Fruit fly (Drosophila melanogaster) whole organism, embryonic: Measurements from ENCODE around the gene TBC1D16.

ENCODE experiments used
- Bdp1 ChIP-seq: fragments of 200-800 bp; sonication (Bioruptor generic); optimal IDR thresholded peaks from 3 replicates; lab custom pipeline; 2016; ENCODE audit warnings: missing biosample characterization, missing genetic modification characterization
- C15 ChIP-seq: fragments of 200-800 bp; sonication (Bioruptor generic); IDR thresholded peaks from 3 replicates; pipeline ENCODE4 v1.3.6; 2022; ENCODE audit warnings: missing biosample characterization, missing genetic modification characterization
- CG11093 ChIP-seq: fragments of 200-800 bp; sonication (Bioruptor generic); IDR thresholded peaks from 3 replicates; pipeline ENCODE4 v1.3.6; 2022; ENCODE audit warnings: missing biosample characterization, missing genetic modification characterization
- CG1233 ChIP-seq: fragments of 200-800 bp; sonication (Bioruptor generic); optimal IDR thresholded peaks from 4 replicates; lab custom pipeline; 2018; ENCODE audit warnings: missing biosample characterization, mild to moderate bottlenecking, missing genetic modification characterization
- CG13894 ChIP-seq: fragments of 200-800 bp; sonication (Bioruptor generic); optimal IDR thresholded peaks from 3 replicates; lab custom pipeline; 2018; ENCODE audit warnings: missing biosample characterization, mild to moderate bottlenecking, missing genetic modification characterization, moderate library complexity
- CG1603 ChIP-seq: fragments of 200-800 bp; sonication (Bioruptor generic); optimal IDR thresholded peaks from 2 replicates; lab custom pipeline; 2019; ENCODE audit warnings: missing biosample characterization, mild to moderate bottlenecking, missing genetic modification characterization, moderate library complexity
- CG17361 ChIP-seq: fragments of 200-800 bp; sonication (Bioruptor generic); IDR thresholded peaks from 3 replicates; pipeline ENCODE4 v1.3.6; 2022; ENCODE audit warnings: missing biosample characterization, missing genetic modification characterization
- CG17802 ChIP-seq: fragments of 200-800 bp; sonication (Bioruptor generic); optimal IDR thresholded peaks from 2 replicates; lab custom pipeline; 2018; ENCODE audit warnings: missing biosample characterization, mild to moderate bottlenecking, missing genetic modification characterization, moderate library complexity
- CG18619 ChIP-seq: fragments of 200-800 bp; sonication (Bioruptor generic); optimal IDR thresholded peaks from 3 replicates; lab custom pipeline; 2017; ENCODE audit warnings: missing biosample characterization, mild to moderate bottlenecking, missing genetic modification characterization
- CG30403 ChIP-seq: fragments of 200-800 bp; sonication (Bioruptor generic); optimal IDR thresholded peaks from 3 replicates; lab custom pipeline; 2016; ENCODE audit warnings: missing biosample characterization, missing genetic modification characterization
- CG3407 ChIP-seq: fragments of 200-800 bp; sonication (Bioruptor generic); optimal IDR thresholded peaks from 2 replicates; lab custom pipeline; 2018; ENCODE audit warnings: missing biosample characterization, mild to moderate bottlenecking, missing genetic modification characterization
- CG34224 ChIP-seq: fragments of 200-800 bp; sonication (Bioruptor generic); IDR thresholded peaks from 3 replicates; pipeline ENCODE4 v1.3.6; 2022; ENCODE audit warnings: missing biosample characterization, missing genetic modification characterization; ENCODE audit not compliant: partially characterized antibody
- CG3838 ChIP-seq: fragments of 200-800 bp; sonication (Bioruptor generic); optimal IDR thresholded peaks from 3 replicates; lab custom pipeline; 2016; ENCODE audit warnings: missing biosample characterization, missing genetic modification characterization
- CG3995 ChIP-seq: fragments of 200-800 bp; sonication (Bioruptor generic); optimal IDR thresholded peaks from 3 replicates; lab custom pipeline; 2016; ENCODE audit warnings: missing biosample characterization, missing genetic modification characterization
- CG42726 ChIP-seq: fragments of 200-800 bp; sonication (Bioruptor generic); IDR thresholded peaks from 2 replicates; pipeline ENCODE4 v1.3.6; 2022; ENCODE audit warnings: missing biosample characterization, missing genetic modification characterization; ENCODE audit not compliant: partially characterized antibody
- CG4617 ChIP-seq: fragments of 200-800 bp; sonication (Bioruptor generic); optimal IDR thresholded peaks from 3 replicates; lab custom pipeline; 2016; ENCODE audit warnings: missing biosample characterization, missing genetic modification characterization, borderline replicate concordance
- CG8281 ChIP-seq: fragments of 200-800 bp; sonication (Bioruptor generic); optimal IDR thresholded peaks from 2 replicates; lab custom pipeline; 2018; ENCODE audit warnings: missing biosample characterization, mild to moderate bottlenecking, missing genetic modification characterization, moderate library complexity
- CG8944 ChIP-seq: fragments of 200-800 bp; sonication (Bioruptor generic); optimal IDR thresholded peaks from 3 replicates; lab custom pipeline; 2016; ENCODE audit warnings: missing biosample characterization, missing genetic modification characterization
- CG9215 ChIP-seq: fragments of 200-800 bp; sonication (Bioruptor generic); IDR thresholded peaks from 2 replicates; pipeline ENCODE4 v1.3.6; 2022; ENCODE audit warnings: missing biosample characterization, missing genetic modification characterization
- CG9797 ChIP-seq: fragments of 200-800 bp; sonication (Bioruptor generic); optimal IDR thresholded peaks from 3 replicates; lab custom pipeline; 2018; ENCODE audit warnings: missing biosample characterization, mild to moderate bottlenecking, missing genetic modification characterization
- CHES-1-like ChIP-seq: fragments of 200-800 bp; sonication (Bioruptor generic); optimal IDR thresholded peaks from 2 replicates; lab custom pipeline; 2016; ENCODE audit warnings: missing biosample characterization, missing genetic modification characterization
- D19A ChIP-seq: fragments of 200-800 bp; optimal IDR thresholded peaks from 3 replicates; lab custom pipeline; 2019; ENCODE audit warnings: missing biosample characterization, mild to moderate bottlenecking, missing genetic modification characterization, moderate library complexity
- Gug ChIP-seq: fragments of 200-800 bp; sonication (Bioruptor generic); IDR thresholded peaks from 4 replicates; pipeline ENCODE4 v1.3.6; 2022; ENCODE audit warnings: missing biosample characterization, missing genetic modification characterization
- HLH4C ChIP-seq: fragments of 200-800 bp; sonication (Bioruptor generic); IDR thresholded peaks from 3 replicates; pipeline ENCODE4 v1.3.6; 2022; ENCODE audit warnings: missing biosample characterization, missing genetic modification characterization; ENCODE audit not compliant: partially characterized antibody
- Hmr ChIP-seq: fragments of 200-800 bp; sonication (Bioruptor generic); optimal IDR thresholded peaks from 3 replicates; lab custom pipeline; 2017; ENCODE audit warnings: mild to moderate bottlenecking, missing biosample characterization, missing genetic modification reagents, missing genetic modification characterization
- Hr39 ChIP-seq: fragments of >200 bp; optimal IDR thresholded peaks from 2 replicates; lab custom pipeline; 2017
- Max ChIP-seq: fragments of 200-800 bp; sonication (Bioruptor generic); optimal IDR thresholded peaks from 2 replicates; lab custom pipeline; 2016; ENCODE audit warnings: missing biosample characterization, mild to moderate bottlenecking, missing genetic modification characterization
- Optix ChIP-seq: fragments of 200-800 bp; sonication (Bioruptor generic); IDR thresholded peaks from 3 replicates; pipeline ENCODE4 v1.3.6; 2022; ENCODE audit warnings: missing biosample characterization, missing genetic modification characterization
- Scr ChIP-seq: fragments of 200-800 bp; sonication (Bioruptor generic); IDR thresholded peaks from 2 replicates; pipeline ENCODE4 v1.3.6; 2022; ENCODE audit warnings: missing biosample characterization, missing genetic modification characterization; ENCODE audit not compliant: partially characterized antibody
- Side ChIP-seq: fragments of 200-800 bp; sonication (Bioruptor generic); optimal IDR thresholded peaks from 2 replicates; lab custom pipeline; 2016; ENCODE audit warnings: missing biosample characterization, missing genetic modification characterization
- Tbp ChIP-seq: fragments of >200 bp; optimal IDR thresholded peaks from 2 replicates; lab custom pipeline; 2018; ENCODE audit warnings: missing biosample characterization, missing genetic modification characterization
- Xrp1 ChIP-seq: fragments of 200-800 bp; sonication (Bioruptor generic); IDR thresholded peaks from 2 replicates; pipeline ENCODE4 v1.3.6; 2022; ENCODE audit warnings: missing biosample characterization, missing genetic modification characterization
- ase ChIP-seq: fragments of 200-800 bp; sonication (Bioruptor generic); IDR thresholded peaks from 3 replicates; pipeline ENCODE4 v1.3.6; 2022; ENCODE audit warnings: missing biosample characterization, missing genetic modification characterization
- caup ChIP-seq: fragments of 200-800 bp; sonication (Bioruptor generic); optimal IDR thresholded peaks from 3 replicates; lab custom pipeline; 2017; ENCODE audit warnings: missing biosample characterization, mild to moderate bottlenecking, missing genetic modification characterization, moderate library complexity; ENCODE audit not compliant: severe bottlenecking
- disco-r ChIP-seq: fragments of 200-800 bp; sonication (Bioruptor generic); optimal IDR thresholded peaks from 2 replicates; lab custom pipeline; 2016; ENCODE audit warnings: missing biosample characterization, missing genetic modification characterization
- dm ChIP-seq: fragments of 200-800 bp; sonication (Bioruptor generic); optimal IDR thresholded peaks from 3 replicates; lab custom pipeline; 2016; ENCODE audit warnings: missing biosample characterization, missing genetic modification characterization
- ems ChIP-seq: fragments of 200-800 bp; sonication (Bioruptor generic); optimal IDR thresholded peaks from 3 replicates; lab custom pipeline; 2016; ENCODE audit warnings: missing biosample characterization, missing genetic modification characterization
- gcm ChIP-seq: fragments of 200-800 bp; sonication (Bioruptor generic); optimal IDR thresholded peaks from 2 replicates; lab custom pipeline; 2019; ENCODE audit warnings: missing biosample characterization, mild to moderate bottlenecking, missing genetic modification characterization, moderate library complexity
- gsb-n ChIP-seq: fragments of 200-800 bp; sonication (Bioruptor generic); optimal IDR thresholded peaks from 3 replicates; lab custom pipeline; 2018; ENCODE audit warnings: missing biosample characterization, mild to moderate bottlenecking, missing genetic modification characterization
- hbn ChIP-seq: fragments of 200-800 bp; sonication (Bioruptor generic); IDR thresholded peaks from 2 replicates; pipeline ENCODE4 v1.3.6; 2022; ENCODE audit warnings: missing biosample characterization, missing genetic modification characterization; ENCODE audit not compliant: partially characterized antibody
- kay ChIP-seq: fragments of 200-800 bp; sonication (Bioruptor generic); optimal IDR thresholded peaks from 2 replicates; lab custom pipeline; 2016; ENCODE audit warnings: missing biosample characterization, missing genetic modification characterization
- nmo ChIP-seq: fragments of 200-800 bp; sonication (Bioruptor generic); optimal IDR thresholded peaks from 2 replicates; lab custom pipeline; 2018; ENCODE audit warnings: missing biosample characterization, mild to moderate bottlenecking, missing genetic modification characterization, moderate library complexity
- onecut ChIP-seq: fragments of 200-800 bp; sonication (Bioruptor generic); IDR thresholded peaks from 2 replicates; pipeline ENCODE4 v1.3.6; 2022; ENCODE audit warnings: missing biosample characterization, missing genetic modification characterization
- sc ChIP-seq, 3 experiments: fragments of >200 bp in 2 of 3; fragments of 200-800 bp in 1 of 3; sonication (Bioruptor generic) in 1 of 3; optimal IDR thresholded peaks; 2 replicates in 2 of 3; 3 replicates in 1 of 3; lab custom pipeline; 2017; ENCODE audit warnings: mild to moderate bottlenecking in 1 of 3, missing biosample characterization in 1 of 3, missing genetic modification characterization in 1 of 3, missing genetic modification reagents in 1 of 3
- trem ChIP-seq: fragments of 200-800 bp; optimal IDR thresholded peaks from 3 replicates; lab custom pipeline; 2019; ENCODE audit warnings: missing biosample characterization, mild to moderate bottlenecking, missing genetic modification characterization, moderate library complexity
- vfl ChIP-seq: fragments of 200-800 bp; sonication (Bioruptor generic); optimal IDR thresholded peaks from 2 replicates; lab custom pipeline; 2016; ENCODE audit warnings: missing biosample characterization, missing genetic modification characterization
- wdn ChIP-seq: fragments of 200-800 bp; sonication (Bioruptor generic); IDR thresholded peaks from 2 replicates; pipeline ENCODE4 v1.3.6; 2022; ENCODE audit warnings: missing biosample characterization, missing genetic modification characterization

TBC1D16 gene

DNA sequence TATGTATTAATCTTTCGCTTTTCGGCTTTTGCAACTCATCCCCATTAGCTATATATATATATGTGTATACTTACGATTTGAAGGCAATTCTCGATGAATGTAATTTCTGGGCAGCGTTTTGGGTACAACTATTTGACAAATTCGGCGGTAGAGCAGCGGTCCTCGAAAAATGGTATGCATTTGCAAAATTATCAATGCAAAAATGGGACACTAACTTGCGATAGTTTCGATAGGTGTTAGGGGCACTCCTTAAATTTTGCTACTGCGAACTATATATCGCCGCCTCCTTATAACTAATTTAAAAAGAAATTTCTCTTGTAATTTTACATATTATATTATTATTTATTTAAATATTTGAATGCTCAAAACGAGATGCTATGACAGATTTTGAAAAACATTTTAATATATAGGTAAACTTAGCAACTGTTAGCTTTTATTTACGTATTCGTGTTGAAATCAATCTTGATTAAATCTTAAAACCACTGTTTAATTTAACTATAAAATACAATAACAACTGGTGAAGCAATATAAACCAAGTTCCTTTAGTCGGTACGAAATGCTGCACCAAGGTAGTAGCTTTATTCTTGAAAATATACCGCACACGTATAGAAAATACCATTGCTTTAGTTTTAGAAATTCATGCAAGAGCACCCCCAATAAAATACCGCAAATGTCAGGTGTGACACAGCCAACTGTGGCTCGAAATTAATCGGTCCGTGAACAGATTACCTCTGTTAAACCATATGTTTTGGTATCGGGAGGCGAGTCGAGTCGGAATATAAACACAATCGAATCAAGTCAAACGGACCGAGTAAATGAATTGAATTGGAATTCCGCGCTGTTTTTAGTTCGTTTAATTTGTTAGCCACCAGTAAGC, 22.0 kb downstream of the TBC1D16 start, which contains the start of the genes CG5355 and Klp31E (continued):
- TF ChIP-seq kay (GFP tag; lab: Kevin White, UChicago) (peak; percentile 48), CG3407 (no peak), CHES-1-like (GFP tag; lab: Kevin White, UChicago) (peak; percentile 29), Max (GFP tag; lab: Kevin White, UChicago) (peak; percentile 28), CG1603 (tag; lab: Kevin White, UChicago) (peak; percentile 78), dm (GFP tag; lab: Kevin White, UChicago) (peak; percentile 18), CG18619 (peak; percentile 75), gcm (GFP tag; lab: Kevin White, UChicago) (peak; percentile 45), caup (GFP tag; lab: Kevin White, UChicago) (peak; percentile 61), CG34224 (GFP tag; lab: Robert Waterston, UW) (peak; percentile 71), Bdp1 (peak; percentile 17), CG13894 (tag; lab: Kevin White, UChicago) (no peak), gsb-n (no peak), Scr (GFP tag; lab: Robert Waterston, UW) (peak; percentile 81), CG1233 (GFP tag; lab: Kevin White, UChicago) (peak; percentile 62), CG3995 (GFP tag; lab: Kevin White, UChicago) (peak; percentile 10), onecut (GFP tag; lab: Robert Waterston, UW) (no peak)

dm6 chr2L:10408122-10408576, 27.3 kb downstream of the TBC1D16 start, which contains the start of the genes Ip259 and RpS27A:
TSS of gene Ip259 (plus strand) at chr2L:10408352.
TSS of gene RpS27A (plus strand) at chr2L:10408352.
- peak; percentile 96 for TF ChIP-seq CG17802 (tag; lab: Kevin White, UChicago)
- TF ChIP-seq Optix (GFP tag; lab: Robert Waterston, UW), result peak; percentile 77; the same call in 2 of the 3 replicates
- TF ChIP-seq CG30403 (GFP tag; lab: Kevin White, UChicago), result peak; percentile 56
- TF ChIP-seq sc (optimal IDR thresholded peaks at IDR 0.05; lab: Kevin White, UChicago), result no peak
- TF ChIP-seq sc (GFP tag; optimal IDR thresholded peaks at IDR 0.05; lab: Kevin White, UChicago), result peak; percentile 59
- TF ChIP-seq Side (GFP tag; lab: Kevin White, UChicago), result peak; percentile 75
- no peak; the same call in 3 of the 4 replicates for TF ChIP-seq Gug (GFP tag; lab: Robert Waterston, UW)
- peak; percentile 81 for TF ChIP-seq nmo
- TF ChIP-seq trem (tag; lab: Kevin White, UChicago), result peak; percentile 55
- TF ChIP-seq Tbp (GFP tag; lab: Kevin White, UChicago), result no peak
- peak; percentile 46 for TF ChIP-seq CG4617 (GFP tag; lab: Kevin White, UChicago)
- peak; percentile 65; the same call in 2 of the 3 replicates for TF ChIP-seq ase (GFP tag; lab: Robert Waterston, UW)
- TF ChIP-seq disco-r, result peak; percentile 43
- TF ChIP-seq Hr39 (lab: Kevin White, UChicago), result no peak
- no peak for TF ChIP-seq CG11093 (GFP tag; lab: Robert Waterston, UW)
- TF ChIP-seq Hmr (GFP tag; lab: Kevin White, UChicago), result no peak
- peak; percentile 29 for TF ChIP-seq CG9797 (GFP tag; lab: Kevin White, UChicago)
- peak; percentile 75; the same call in 2 of the 3 replicates for TF ChIP-seq CG17361
- peak; percentile 21 for TF ChIP-seq ems (GFP tag; lab: Kevin White, UChicago)
- TF ChIP-seq wdn, result peak; percentile 54; the same call in 1 of the 2 replicates
- no peak for TF ChIP-seq CG9215 (GFP tag; lab: Robert Waterston, UW)
- TF ChIP-seq HLH4C (GFP tag; lab: Robert Waterston, UW), result no peak
- TF ChIP-seq D19A (tag; lab: Kevin White, UChicago), result peak; percentile 45
- peak; percentile 34 for TF ChIP-seq vfl (GFP tag; lab: Kevin White, UChicago)
- TF ChIP-seq hbn, result no peak
- peak; percentile 30; the same call in 1 of the 2 replicates for TF ChIP-seq CG42726 (GFP tag; lab: Robert Waterston, UW)
- peak; percentile 47 for TF ChIP-seq CG8281
- TF ChIP-seq C15 (GFP tag; lab: Robert Waterston, UW), result peak; percentile 65; the same call in 2 of the 3 replicates
- no peak for TF ChIP-seq CG3838
- no peak for TF ChIP-seq Xrp1 (GFP tag; lab: Robert Waterston, UW)
- TF ChIP-seq CG8944 (GFP tag; lab: Kevin White, UChicago), result no peak
